Worm (Caenorhabditis elegans) whole organism, L4 larva: Measurements from ENCODE around the gene ZK792.5.

Source experiments
- D1046.2 ChIP-seq: fragments of 200-800 bp; sonication (Bioruptor generic); IDR thresholded peaks from 2 replicates; pipeline ENCODE4 v1.3.6; 2022; ENCODE audit warnings: missing genetic modification characterization, missing compliant biosample characterization
- F10B5.3 ChIP-seq: sonication (generic microtip); optimal IDR thresholded peaks from 2 replicates; lab custom pipeline; 2016; ENCODE audit warnings: mild to moderate bottlenecking, missing genetic modification characterization, missing compliant biosample characterization
- T20F7.1 ChIP-seq: fragments of 200-800 bp; sonication (Bioruptor generic); optimal IDR thresholded peaks from 2 replicates; lab custom pipeline; 2018; ENCODE audit warnings: mild to moderate bottlenecking, missing genetic modification characterization, missing compliant biosample characterization
- Y75B8A.6 ChIP-seq: fragments of 200-800 bp; sonication (Bioruptor generic); IDR thresholded peaks from 2 replicates; pipeline ENCODE4 v1.3.6; 2022; ENCODE audit warnings: missing genetic modification reagents, missing genetic modification characterization, missing compliant biosample characterization
- ZK337.2 ChIP-seq: fragments of 200-800 bp; sonication (Bioruptor generic); IDR thresholded peaks from 2 replicates; pipeline ENCODE4 v1.3.6; 2022; ENCODE audit warnings: missing genetic modification reagents, missing genetic modification characterization, missing compliant biosample characterization
- ceh-32 ChIP-seq: sonication (generic microtip); optimal IDR thresholded peaks from 2 replicates; lab custom pipeline; 2016; ENCODE audit warnings: mild to moderate bottlenecking, missing genetic modification characterization, missing compliant biosample characterization; ENCODE audit not compliant: poor library complexity
- ceh-62 ChIP-seq: sonication (generic microtip); optimal IDR thresholded peaks from 2 replicates; lab custom pipeline; 2017; ENCODE audit warnings: missing biosample characterization, missing genetic modification characterization
- daf-12 ChIP-seq: fragments of 150-350 bp; optimal IDR thresholded peaks from 2 replicates; lab custom pipeline; 2014; ENCODE audit warnings: missing biosample characterization, missing genetic modification reagents, missing genetic modification characterization
- dmd-8 ChIP-seq: fragments of 200-800 bp; sonication (Bioruptor generic); IDR thresholded peaks from 2 replicates; pipeline ENCODE4 v1.3.6; 2022; ENCODE audit warnings: missing genetic modification characterization, missing compliant biosample characterization
- dpl-1 ChIP-seq: fragments of 150-350 bp; optimal IDR thresholded peaks from 2 replicates; lab custom pipeline; 2014; ENCODE audit warnings: missing biosample characterization, missing genetic modification reagents, missing genetic modification characterization
- fos-1 ChIP-seq: fragments of 150-350 bp; optimal IDR thresholded peaks from 2 replicates; lab custom pipeline; 2014; ENCODE audit warnings: missing biosample characterization, missing genetic modification characterization
- gei-8 ChIP-seq: fragments of 200-800 bp; sonication (Bioruptor generic); optimal IDR thresholded peaks from 2 replicates; lab custom pipeline; 2018; ENCODE audit warnings: mild to moderate bottlenecking, missing genetic modification characterization, missing compliant biosample characterization
- hif-1 ChIP-seq, 2 experiments: sonication (generic microtip); optimal IDR thresholded peaks; 2 replicates each; lab custom pipeline; 2016 to 2017; ENCODE audit warnings: missing compliant biosample characterization in 2 of 2, missing genetic modification characterization in 2 of 2, missing genetic modification reagents in 2 of 2, missing genotype in 2 of 2, mild to moderate bottlenecking in 1 of 2
- hlh-30 ChIP-seq: sonication (generic microtip); optimal IDR thresholded peaks from 2 replicates; lab custom pipeline; 2017; ENCODE audit warnings: antibody characterized with exemption, mild to moderate bottlenecking, missing genetic modification characterization, missing compliant biosample characterization; ENCODE audit not compliant: insufficient read depth
- lin-1 ChIP-seq: fragments of 200-800 bp; sonication (Bioruptor generic); IDR thresholded peaks from 2 replicates; pipeline ENCODE4 v1.3.6; 2022; ENCODE audit warnings: missing genetic modification reagents, missing genetic modification characterization, missing compliant biosample characterization
- lin-15B ChIP-seq: fragments of 150-350 bp; sonication (generic microtip); optimal IDR thresholded peaks from 3 replicates; lab custom pipeline; 2014; ENCODE audit warnings: missing biosample characterization, missing genetic modification characterization
- lin-29 ChIP-seq: fragments of 200-800 bp; sonication (Bioruptor generic); IDR thresholded peaks from 2 replicates; pipeline ENCODE4 v1.3.6; 2022; ENCODE audit warnings: missing genetic modification reagents, missing genetic modification characterization, missing compliant biosample characterization
- lin-39 ChIP-seq: fragments of 150-350 bp; optimal IDR thresholded peaks from 2 replicates; lab custom pipeline; 2014; ENCODE audit warnings: missing biosample characterization, missing genetic modification reagents, missing genetic modification characterization
- lsy-2 ChIP-seq, 2 experiments: fragments of 150-350 bp in 1 of 2; sonication (generic microtip) in 1 of 2; optimal IDR thresholded peaks; 2 replicates each; lab custom pipeline; 2014 to 2017; ENCODE audit warnings: missing biosample characterization in 2 of 2, missing genetic modification characterization in 2 of 2
- mdl-1 ChIP-seq, 2 experiments: fragments of 150-350 bp in 1 of 2; sonication (generic microtip) in 1 of 2; optimal IDR thresholded peaks; 2 replicates each; lab custom pipeline; 2014 to 2017; ENCODE audit warnings: missing biosample characterization in 2 of 2, missing genetic modification characterization in 2 of 2
- mxl-2 ChIP-seq: fragments of 200-800 bp; sonication (Bioruptor generic); conservative IDR thresholded peaks from 2 replicates; pipeline ENCODE4 v1.3.6; 2022; ENCODE audit warnings: missing genetic modification reagents, missing genetic modification characterization, missing compliant biosample characterization
- nhr-42 ChIP-seq: fragments of 200-800 bp; sonication (Bioruptor generic); IDR thresholded peaks from 2 replicates; pipeline ENCODE4 v1.3.6; 2022; ENCODE audit warnings: missing genetic modification characterization, missing compliant biosample characterization
- nhr-48 ChIP-seq: sonication (generic microtip); optimal IDR thresholded peaks from 2 replicates; lab custom pipeline; 2016; ENCODE audit warnings: mild to moderate bottlenecking, missing genetic modification characterization, missing compliant biosample characterization
- nhr-77 ChIP-seq: fragments of 150-350 bp; optimal IDR thresholded peaks from 2 replicates; lab custom pipeline; 2014; ENCODE audit warnings: missing biosample characterization, missing genetic modification characterization
- php-3 ChIP-seq: fragments of 200-800 bp; sonication (Bioruptor generic); IDR thresholded peaks from 2 replicates; pipeline ENCODE4 v1.3.6; 2022; ENCODE audit warnings: missing genetic modification reagents, missing genetic modification characterization, missing compliant biosample characterization
- pqm-1 ChIP-seq: sonication (generic microtip); optimal IDR thresholded peaks from 2 replicates; lab custom pipeline; 2017; ENCODE audit warnings: missing biosample characterization, missing genetic modification characterization
- rbr-2 ChIP-seq: sonication (generic microtip); optimal IDR thresholded peaks from 2 replicates; lab custom pipeline; 2016; ENCODE audit warnings: missing genotype, missing genetic modification characterization, missing compliant biosample characterization
- saeg-2 ChIP-seq: fragments of 200-800 bp; sonication (Bioruptor generic); IDR thresholded peaks from 2 replicates; pipeline ENCODE4 v1.3.6; 2022; ENCODE audit warnings: missing genetic modification reagents, missing genetic modification characterization, missing compliant biosample characterization
- set-16 ChIP-seq: fragments of 200-800 bp; sonication (Bioruptor generic); IDR thresholded peaks from 2 replicates; pipeline ENCODE4 v1.3.6; 2022; ENCODE audit warnings: missing genetic modification reagents, missing genetic modification characterization, missing compliant biosample characterization
- skn-1 ChIP-seq: fragments of 150-350 bp; optimal IDR thresholded peaks from 2 replicates; lab custom pipeline; 2014; ENCODE audit warnings: missing biosample characterization, missing genetic modification characterization
- snpc-1.2 ChIP-seq: fragments of 200-800 bp; sonication (Bioruptor generic); IDR thresholded peaks from 2 replicates; pipeline ENCODE4 v1.3.6; 2022; ENCODE audit warnings: missing genetic modification reagents, missing genetic modification characterization, missing compliant biosample characterization
- unc-130 ChIP-seq: sonication (generic microtip); optimal IDR thresholded peaks from 2 replicates; lab custom pipeline; 2016; ENCODE audit warnings: missing genetic modification reagents, missing genetic modification characterization, missing compliant biosample characterization
- unc-62 ChIP-seq, 3 experiments: fragments of 150-350 bp in 1 of 3; sonication (generic microtip); optimal IDR thresholded peaks in 2 of 3; peaks in 1 of 3; 1 replicate in 1 of 3; 2 replicates in 2 of 3; lab custom pipeline; 2014 to 2017; ENCODE audit warnings: missing biosample characterization in 3 of 3, missing genetic modification characterization in 3 of 3, missing genetic modification reagents in 3 of 3, missing genotype in 1 of 3
- vab-7 ChIP-seq: fragments of 200-800 bp; sonication (Bioruptor generic); IDR thresholded peaks from 2 replicates; pipeline ENCODE4 v1.3.6; 2022; ENCODE audit warnings: missing genetic modification reagents, missing genetic modification characterization, missing compliant biosample characterization
- zfp-3 ChIP-seq: fragments of 200-800 bp; sonication (Bioruptor generic); conservative IDR thresholded peaks from 2 replicates; pipeline ENCODE4 v1.3.6; 2022; ENCODE audit warnings: missing genetic modification reagents, missing genetic modification characterization, missing compliant biosample characterization
- ztf-11 ChIP-seq: fragments of 150-350 bp; optimal IDR thresholded peaks from 2 replicates; lab custom pipeline; 2014; ENCODE audit warnings: missing biosample characterization, missing genetic modification characterization

The ZK792.5 gene

ce11 chrIV:11692071-11692673 is 4.3 kb upstream of the ZK792.5 start (continued):
- TF ChIP-seq lin-39 (tag; lab: Kevin White, UChicago) (no peak), lsy-2 (tag; optimal IDR thresholded peaks at IDR 0.05; lab: Kevin White, UChicago) (peak; percentile 32 to 58), T20F7.1 (GFP tag; lab: Kevin White, UChicago) (peak; percentile 62), fos-1 (tag; lab: Kevin White, UChicago) (no peak), lin-29 (GFP tag; lab: Robert Waterston, UW) (no peak), dmd-8 (0 out of 2 replicates have a peak, but pooled peaks have one; percentile 39), nhr-77 (tag; lab: Kevin White, UChicago) (peak; percentile 90), dpl-1 (GFP tag; lab: Kevin White, UChicago) (peak; percentile 34), lin-15B (tag; lab: Kevin White, UChicago) (no peak), ceh-62 (tag; lab: Kevin White, UChicago) (no peak), mxl-2 (GFP tag; lab: Robert Waterston, UW) (no peak), unc-62 (GFP tag; optimal IDR thresholded peaks at IDR 0.05 in 1 of 2; lab: Kevin White, UChicago) (peak; percentile 48 to 99), unc-62 (tag; optimal IDR thresholded peaks at IDR 0.05; lab: Kevin White, UChicago) (no peak), nhr-48 (tag; lab: Kevin White, UChicago) (peak; percentile 57), unc-130 (GFP tag; lab: Kevin White, UChicago) (no peak), pqm-1 (tag; lab: Kevin White, UChicago) (peak; percentile 74), php-3 (GFP tag; lab: Robert Waterston, UW) (no peak), nhr-42 (GFP tag; lab: Robert Waterston, UW) (0 out of 2 replicates have a peak, but pooled peaks have one; percentile 55), gei-8 (GFP tag; lab: Kevin White, UChicago) (no peak), D1046.2 (GFP tag; lab: Robert Waterston, UW) (no peak), hif-1 (tag; optimal IDR thresholded peaks at IDR 0.05; lab: Kevin White, UChicago) (peak in 1 of 2 experiments; percentile 64), rbr-2 (tag; lab: Kevin White, UChicago) (peak; percentile 73), ZK337.2 (GFP tag; lab: Robert Waterston, UW) (no peak), mdl-1 (tag; optimal IDR thresholded peaks at IDR 0.05; lab: Kevin White, UChicago) (peak; percentile 41 to 85), saeg-2 (GFP tag; lab: Robert Waterston, UW) (no peak), set-16 (GFP tag; lab: Robert Waterston, UW) (peak; percentile 65), Y75B8A.6 (no peak), vab-7 (GFP tag; lab: Robert Waterston, UW) (no peak), snpc-1.2 (GFP tag; lab: Robert Waterston, UW) (no peak), F10B5.3 (tag; lab: Kevin White, UChicago) (no peak), ceh-32 (tag; lab: Kevin White, UChicago) (no peak), hlh-30 (tag; lab: Kevin White, UChicago) (peak; percentile 81), lin-1 (GFP tag; lab: Robert Waterston, UW) (no peak), daf-12 (tag; lab: Kevin White, UChicago) (no peak), skn-1 (tag; lab: Kevin White, UChicago) (no peak)

DNA sequence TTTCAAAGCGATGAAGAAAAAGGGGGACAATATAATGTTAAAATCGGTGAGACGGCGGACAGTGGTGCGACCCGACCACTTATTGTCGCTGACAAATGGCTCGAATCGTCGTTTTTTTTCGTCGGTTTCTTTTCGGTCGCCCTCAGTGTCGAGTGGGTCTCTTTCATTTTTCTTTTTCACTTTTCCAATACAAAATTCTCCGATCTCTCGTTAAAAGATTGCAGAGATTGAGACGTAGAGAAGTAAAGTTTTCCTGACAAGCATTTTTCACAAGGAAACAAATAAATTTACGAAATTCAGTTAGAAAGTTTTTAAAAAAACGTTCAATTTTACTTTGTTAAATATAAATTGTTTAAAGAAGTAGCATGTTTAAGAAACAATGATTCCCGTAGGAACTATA is 3.6 kb upstream of the ZK792.5 start:
- TF ChIP-seq lin-29 (GFP tag; lab: Robert Waterston, UW) (no peak), ztf-11 (tag; lab: Kevin White, UChicago) (no peak), unc-62 (GFP tag; optimal IDR thresholded peaks at IDR 0.05 in 1 of 2; lab: Kevin White, UChicago) (peak in 1 of 2 experiments; percentile 20), unc-62 (tag; optimal IDR thresholded peaks at IDR 0.05; lab: Kevin White, UChicago) (no peak), zfp-3 (GFP tag; lab: Robert Waterston, UW) (no peak)
